Fruit fly (Drosophila melanogaster) whole organism, pupa: ENCODE data around the gene Ir87a.
A peak's percentile ranks its signal among the peaks of the same experiment; 100 is the strongest.

Experiments used
- CG10348 ChIP-seq: fragments of 200-800 bp; sonication (Bioruptor generic); IDR thresholded peaks from 2 replicates; pipeline ENCODE4 v1.3.6; 2022; ENCODE audit warnings: missing biosample characterization, missing genetic modification characterization
- CG12605 ChIP-seq: fragments of 200-800 bp; sonication (Bioruptor generic); IDR thresholded peaks from 2 replicates; pipeline ENCODE4 v1.3.6; 2022; ENCODE audit warnings: missing biosample characterization, missing genetic modification characterization
- CG13204 ChIP-seq: fragments of 200-800 bp; sonication (Bioruptor generic); optimal IDR thresholded peaks from 2 replicates; lab custom pipeline; 2018; ENCODE audit warnings: missing biosample characterization, mild to moderate bottlenecking, missing genetic modification characterization, moderate library complexity
- CG14655 ChIP-seq: fragments of 200-800 bp; sonication (Bioruptor generic); optimal IDR thresholded peaks from 3 replicates; lab custom pipeline; 2017; ENCODE audit warnings: mild to moderate bottlenecking, missing biosample characterization, missing genetic modification reagents, missing genetic modification characterization
- CG15710 ChIP-seq: fragments of 200-800 bp; sonication (Bioruptor generic); optimal IDR thresholded peaks from 2 replicates; lab custom pipeline; 2018; ENCODE audit warnings: missing biosample characterization, mild to moderate bottlenecking, missing genetic modification characterization, moderate library complexity
- CG17806 ChIP-seq: fragments of 200-800 bp; sonication (Bioruptor generic); optimal IDR thresholded peaks from 2 replicates; lab custom pipeline; 2018; ENCODE audit warnings: missing biosample characterization, mild to moderate bottlenecking, missing genetic modification characterization, moderate library complexity
- CG32121 ChIP-seq: fragments of 200-800 bp; sonication (Bioruptor generic); IDR thresholded peaks from 2 replicates; pipeline ENCODE4 v1.3.6; 2022; ENCODE audit warnings: missing biosample characterization, missing genetic modification characterization
- CG34367 ChIP-seq: fragments of 200-800 bp; sonication (Bioruptor generic); optimal IDR thresholded peaks from 2 replicates; lab custom pipeline; 2018; ENCODE audit warnings: missing biosample characterization, mild to moderate bottlenecking, missing genetic modification characterization
- CG4496 ChIP-seq: fragments of 200-800 bp; sonication (Bioruptor generic); IDR thresholded peaks from 3 replicates; pipeline ENCODE4 v1.3.6; 2022; ENCODE audit warnings: missing biosample characterization, missing genetic modification characterization
- CG8159 ChIP-seq: fragments of 200-800 bp; sonication (Bioruptor generic); optimal IDR thresholded peaks from 3 replicates; lab custom pipeline; 2018; ENCODE audit warnings: missing biosample characterization, mild to moderate bottlenecking, missing genetic modification characterization, moderate library complexity
- CG8301 ChIP-seq: fragments of 200-800 bp; sonication (Bioruptor generic); optimal IDR thresholded peaks from 2 replicates; lab custom pipeline; 2018; ENCODE audit warnings: missing biosample characterization, mild to moderate bottlenecking, missing genetic modification characterization
- CG9948 ChIP-seq: fragments of 200-800 bp; sonication (Bioruptor generic); optimal IDR thresholded peaks from 2 replicates; lab custom pipeline; 2018; ENCODE audit warnings: missing biosample characterization, mild to moderate bottlenecking, missing genetic modification characterization, moderate library complexity
- D1 ChIP-seq: fragments of 200-800 bp; sonication (Bioruptor generic); optimal IDR thresholded peaks from 2 replicates; lab custom pipeline; 2018; ENCODE audit warnings: missing biosample characterization, mild to moderate bottlenecking, missing genetic modification characterization, moderate library complexity
- EcR ChIP-seq: fragments of 200-800 bp; sonication (Bioruptor generic); optimal IDR thresholded peaks from 3 replicates; lab custom pipeline; 2019; ENCODE audit warnings: missing biosample characterization, missing genetic modification characterization, mild to moderate bottlenecking, moderate library complexity, missing genetic modification reagents
- Ets98B ChIP-seq: fragments of 200-800 bp; sonication (Bioruptor generic); IDR thresholded peaks from 2 replicates; pipeline ENCODE4 v1.3.6; 2022; ENCODE audit warnings: missing biosample characterization, missing genetic modification characterization
- Pif1A ChIP-seq: fragments of 200-800 bp; sonication (Bioruptor generic); optimal IDR thresholded peaks from 3 replicates; lab custom pipeline; 2016; ENCODE audit warnings: missing biosample characterization, missing genetic modification characterization
- Pif1B ChIP-seq: fragments of 200-800 bp; sonication (Bioruptor generic); optimal IDR thresholded peaks from 3 replicates; lab custom pipeline; 2016; ENCODE audit warnings: missing biosample characterization, missing genetic modification characterization
- Snoo ChIP-seq: fragments of 200-800 bp; sonication (Bioruptor generic); optimal IDR thresholded peaks from 3 replicates; lab custom pipeline; 2017; ENCODE audit warnings: missing biosample characterization, mild to moderate bottlenecking, missing genetic modification characterization, inconsistent platforms
- fd96Ca ChIP-seq: fragments of 200-800 bp; sonication (Bioruptor generic); IDR thresholded peaks from 3 replicates; pipeline ENCODE4 v1.3.6; 2022; ENCODE audit warnings: missing biosample characterization, missing genetic modification characterization
- gl ChIP-seq: fragments of 200-800 bp; sonication (Bioruptor generic); optimal IDR thresholded peaks from 2 replicates; lab custom pipeline; 2018; ENCODE audit warnings: missing biosample characterization, mild to moderate bottlenecking, missing genetic modification characterization
- rn ChIP-seq: fragments of 200-800 bp; sonication (Bioruptor generic); IDR thresholded peaks from 2 replicates; pipeline ENCODE4 v1.3.6; 2022; ENCODE audit warnings: missing biosample characterization, missing genetic modification characterization

The Ir87a gene

DNA sequence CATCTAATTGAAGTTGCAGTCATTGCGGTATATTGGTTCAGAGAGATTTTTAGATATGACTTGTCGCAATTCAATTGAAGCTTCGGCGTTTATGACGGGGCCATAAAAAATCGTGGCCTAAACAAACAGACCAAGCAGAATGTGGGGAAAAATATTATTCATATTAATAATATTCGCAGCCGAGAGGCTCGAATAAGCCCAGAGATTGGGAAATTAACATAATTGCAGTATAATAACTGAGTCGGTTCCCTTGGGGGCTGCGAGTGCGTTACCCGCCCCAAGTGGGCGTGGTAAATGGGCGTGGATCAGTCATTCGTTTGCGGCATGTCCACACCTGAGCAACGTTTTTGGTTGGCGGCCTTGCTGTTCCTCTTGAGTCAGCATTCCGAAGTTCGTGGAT is at the start of gene Ir87a:
TSS of gene Ir87a (plus strand) at position 301 of the 400 bp plus-strand sequence.
- TF ChIP-seq CG8301 (tag; lab: Kevin White, UChicago) (no peak), CG15710 (tag; lab: Kevin White, UChicago) (no peak), Pif1A (GFP tag; lab: Kevin White, UChicago) (no peak), Ets98B (GFP tag; lab: Robert Waterston, UW) (no peak), gl (tag; lab: Kevin White, UChicago) (no peak), CG34367 (no peak), CG13204 (GFP tag; lab: Kevin White, UChicago) (no peak), CG4496 (GFP tag; lab: Robert Waterston, UW) (no peak), CG14655 (GFP tag; lab: Kevin White, UChicago) (no peak)

DNA sequence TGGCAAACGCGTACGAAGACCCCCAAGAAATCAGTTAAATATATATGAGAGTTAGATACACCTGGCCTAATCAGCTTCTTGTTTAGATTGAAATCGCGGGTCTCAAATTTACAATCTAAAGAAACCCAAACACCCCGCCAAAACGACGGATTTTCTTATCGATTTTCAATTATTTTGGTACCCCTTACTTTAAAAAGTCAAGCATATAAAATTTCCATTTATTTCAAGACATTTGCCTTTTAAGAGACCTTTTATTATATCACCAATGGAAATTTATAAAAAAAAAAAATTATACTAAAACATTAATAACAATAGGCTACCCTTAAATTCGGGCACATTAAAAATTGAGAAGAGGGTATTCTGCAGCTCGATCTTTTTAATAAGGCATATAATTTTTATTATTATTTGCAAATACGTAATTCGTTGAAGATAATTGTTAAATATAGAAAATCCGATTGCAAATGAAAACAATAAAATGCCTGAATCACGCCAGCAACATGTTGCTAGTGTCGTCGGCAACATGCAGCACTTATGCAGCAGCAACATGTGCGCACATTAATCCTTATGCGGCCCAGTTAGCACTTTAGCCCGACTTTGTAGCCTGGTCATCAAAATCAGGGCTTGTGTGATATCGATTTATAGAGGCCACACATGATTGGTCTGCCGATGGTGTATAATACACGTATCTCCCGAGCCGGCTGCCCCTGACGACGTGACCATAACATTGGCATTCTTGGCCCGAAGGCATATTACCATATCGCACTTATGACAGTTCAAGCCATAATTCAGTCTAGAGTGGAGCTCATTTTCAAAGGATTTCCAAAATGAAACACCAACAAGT is 48.0 kb upstream of the Ir87a start, which contains the start of the genes Lip3 and CG34309:
TSS of gene Lip3 (minus strand) at position 65 of the 841 bp plus-strand sequence.
TSS of gene CG34309 (plus strand) at position 791 of the 841 bp plus-strand sequence.
- TF ChIP-seq CG17806 (tag; lab: Kevin White, UChicago) (peak; percentile 24), CG15710 (tag; lab: Kevin White, UChicago) (peak; percentile 23), Snoo (peak; percentile 57), CG8159 (tag; lab: Kevin White, UChicago) (peak; percentile 28), CG14655 (GFP tag; lab: Kevin White, UChicago) (no peak)

DNA sequence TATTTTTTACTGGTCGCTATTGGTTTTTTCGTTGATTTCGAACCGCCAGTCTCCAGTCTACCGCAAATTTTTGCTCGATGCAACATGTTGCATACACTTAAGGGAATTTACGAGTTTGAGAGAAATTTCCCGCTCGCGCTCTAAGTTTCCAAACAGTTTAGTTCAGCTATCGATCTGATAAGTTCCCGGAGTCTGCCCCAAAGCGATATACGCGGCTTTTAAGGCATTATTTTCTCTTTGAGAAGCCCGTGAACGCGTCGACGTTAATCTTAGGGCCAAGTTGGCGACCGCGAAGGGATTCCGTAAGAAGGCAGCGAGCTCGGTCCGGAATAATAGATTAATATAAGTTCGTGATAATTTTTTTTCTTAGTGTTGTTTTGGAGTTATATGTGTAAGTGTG is 45.2 kb upstream of the Ir87a start:
- TF ChIP-seq CG8159 (tag; lab: Kevin White, UChicago) (peak; percentile 45), D1 (tag; lab: Kevin White, UChicago) (no peak), CG4496 (GFP tag; lab: Robert Waterston, UW) (0 out of 3 replicates have a peak, but pooled peaks have one; percentile 31), Pif1A (GFP tag; lab: Kevin White, UChicago) (no peak), CG14655 (GFP tag; lab: Kevin White, UChicago) (peak; percentile 22)

DNA sequence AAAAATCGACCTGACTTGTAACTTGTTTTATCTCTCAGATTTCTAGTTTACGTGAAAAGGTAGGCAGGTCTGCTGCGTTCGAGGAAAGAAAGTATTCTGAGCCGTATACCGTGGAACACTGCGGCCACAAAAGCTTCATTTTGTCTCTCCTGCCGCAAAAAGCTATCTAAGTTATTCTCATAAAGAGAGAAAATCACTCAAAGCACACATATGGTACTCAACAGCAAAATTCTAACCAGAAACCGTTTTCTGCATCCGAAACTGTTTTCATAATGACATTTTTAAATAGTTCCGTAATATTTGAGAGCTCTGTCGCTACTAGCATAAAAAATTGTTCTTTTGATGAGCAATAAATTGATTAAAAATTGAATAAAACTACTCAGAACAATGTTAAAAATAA is 40.4 kb upstream of the Ir87a start, which contains the start of the genes CG9813 and CG8870:
TSS of gene CG9813 (minus strand) at position 101 of the 400 bp plus-strand sequence.
TSS of gene CG8870 (plus strand) at position 168 of the 400 bp plus-strand sequence.
- TF ChIP-seq Pif1A (GFP tag; lab: Kevin White, UChicago) (no peak), CG9948 (tag; lab: Kevin White, UChicago) (no peak), Ets98B (GFP tag; lab: Robert Waterston, UW) (no peak), CG12605 (no peak), CG4496 (GFP tag; lab: Robert Waterston, UW) (no peak), CG15710 (tag; lab: Kevin White, UChicago) (no peak), CG13204 (GFP tag; lab: Kevin White, UChicago) (no peak)

DNA sequence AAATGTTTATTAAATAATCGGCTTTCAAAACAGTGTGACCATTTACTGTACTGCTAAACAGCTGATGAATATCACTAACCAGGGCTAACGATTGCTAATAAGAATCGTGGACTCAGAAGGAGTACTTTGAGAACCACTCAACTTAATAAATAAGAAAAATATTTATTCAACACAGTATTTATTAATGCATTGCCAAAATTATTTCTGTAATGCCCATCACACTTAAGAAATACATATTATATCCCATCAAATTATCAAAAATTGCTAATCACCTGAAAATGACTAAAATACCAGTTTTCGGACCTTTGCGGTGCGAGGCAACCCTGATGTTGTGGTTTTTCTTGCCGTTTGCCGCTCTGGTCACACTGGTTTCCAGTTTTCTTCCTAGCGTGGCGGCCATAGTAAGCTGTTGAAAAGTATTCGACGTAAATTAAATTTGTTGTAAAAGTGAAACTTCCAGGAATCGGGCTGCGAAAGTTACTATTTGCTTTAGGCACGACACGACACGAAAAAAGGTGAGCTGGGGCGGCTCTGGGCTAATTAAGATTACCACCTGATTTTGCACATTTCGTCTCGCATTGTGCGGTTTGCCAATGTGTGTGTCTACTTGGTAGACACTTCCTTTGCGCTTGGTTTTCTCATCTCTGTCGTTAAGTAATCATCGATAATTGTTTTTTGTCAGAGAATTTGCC is 38.2 kb upstream of the Ir87a start, which contains the start of the genes mRpS21 and Droj2:
TSS of gene mRpS21 (minus strand) at position 66 of the 692 bp plus-strand sequence.
TSS of gene Droj2 (plus strand) at position 363 of the 692 bp plus-strand sequence.
- peak; percentile 13 for TF ChIP-seq CG17806 (tag; lab: Kevin White, UChicago)
- no peak for TF ChIP-seq rn (GFP tag; lab: Robert Waterston, UW)
- no peak for TF ChIP-seq CG13204 (GFP tag; lab: Kevin White, UChicago)
- no peak for TF ChIP-seq CG9948 (tag; lab: Kevin White, UChicago)
- no peak for TF ChIP-seq gl (tag; lab: Kevin White, UChicago)
- TF ChIP-seq CG10348 (GFP tag; lab: Robert Waterston, UW) = no peak
- TF ChIP-seq CG4496 (GFP tag; lab: Robert Waterston, UW) = no peak
- peak; percentile 22; the same call in 1 of the 2 replicates for TF ChIP-seq Ets98B (GFP tag; lab: Robert Waterston, UW)
- peak; percentile 32 for TF ChIP-seq CG34367
- TF ChIP-seq CG12605 = no peak
- TF ChIP-seq Snoo = no peak
- no peak for TF ChIP-seq Pif1B (GFP tag; lab: Kevin White, UChicago)
- peak; percentile 19 for TF ChIP-seq CG8159 (tag; lab: Kevin White, UChicago)
- peak; percentile 51 for TF ChIP-seq CG15710 (tag; lab: Kevin White, UChicago)
- TF ChIP-seq CG32121 (GFP tag; lab: Robert Waterston, UW) = no peak; the same call in 1 of the 2 replicates

DNA sequence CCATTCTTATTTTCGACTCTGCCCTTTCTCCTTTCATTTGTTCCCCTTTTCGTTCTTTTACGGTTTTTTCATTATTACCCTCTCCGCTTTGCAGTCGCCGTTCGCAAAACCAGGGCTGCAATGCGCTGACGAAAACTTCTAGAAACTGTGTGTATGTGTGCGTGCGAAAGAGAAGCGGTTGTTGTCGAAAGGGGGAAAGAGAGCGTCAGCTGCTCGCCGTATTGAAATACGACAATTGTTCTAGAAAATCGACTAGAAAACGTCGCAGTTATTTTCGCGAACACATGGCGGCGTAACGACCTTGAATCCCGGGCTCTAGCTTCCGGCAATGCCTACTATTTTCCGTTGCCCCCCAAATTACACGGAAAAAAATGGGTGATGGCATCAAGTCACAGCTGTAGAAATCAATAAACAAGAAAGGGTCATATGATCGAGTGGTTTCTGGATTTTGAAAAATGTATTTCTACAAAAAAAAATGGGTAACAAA is 37.4 kb upstream of the Ir87a start:
- no peak; the same call in 1 of the 2 replicates for TF ChIP-seq Ets98B (GFP tag; lab: Robert Waterston, UW)
- no peak for TF ChIP-seq rn (GFP tag; lab: Robert Waterston, UW)
- TF ChIP-seq CG4496 (GFP tag; lab: Robert Waterston, UW) = 0 out of 3 replicates have a peak, but pooled peaks have one; percentile 27
- TF ChIP-seq CG14655 (GFP tag; lab: Kevin White, UChicago) = no peak
- no peak for TF ChIP-seq CG8159 (tag; lab: Kevin White, UChicago)
- no peak for TF ChIP-seq CG32121 (GFP tag; lab: Robert Waterston, UW)
- peak; percentile 8 for TF ChIP-seq CG15710 (tag; lab: Kevin White, UChicago)
- TF ChIP-seq D1 (tag; lab: Kevin White, UChicago) = no peak
- no peak; the same call in 2 of the 3 replicates for TF ChIP-seq fd96Ca (GFP tag; lab: Robert Waterston, UW)
- no peak for TF ChIP-seq CG9948 (tag; lab: Kevin White, UChicago)
- no peak for TF ChIP-seq CG8301 (tag; lab: Kevin White, UChicago)
- peak; percentile 1 for TF ChIP-seq gl (tag; lab: Kevin White, UChicago)
- TF ChIP-seq Pif1A (GFP tag; lab: Kevin White, UChicago) = no peak
- no peak for TF ChIP-seq Pif1B (GFP tag; lab: Kevin White, UChicago)
- TF ChIP-seq CG17806 (tag; lab: Kevin White, UChicago) = no peak
- TF ChIP-seq CG13204 (GFP tag; lab: Kevin White, UChicago) = no peak
- peak; percentile 6 for TF ChIP-seq EcR (GFP tag; lab: Kevin White, UChicago)
- no peak for TF ChIP-seq Snoo
- no peak for TF ChIP-seq CG10348 (GFP tag; lab: Robert Waterston, UW)
- no peak for TF ChIP-seq CG34367
- TF ChIP-seq CG12605 = no peak
